Worm (Caenorhabditis elegans) whole organism, L3 larva: ENCODE data around the gene W04B5.3.
A peak's percentile ranks its signal among the peaks of the same experiment; 100 is the strongest.

ENCODE experiments used
- ama-1 ChIP-seq: fragments of 150-350 bp; optimal IDR thresholded peaks from 2 replicates; lab custom pipeline; 2018
- lin-15B ChIP-seq: fragments of 150-350 bp; optimal IDR thresholded peaks from 2 replicates; lab custom pipeline; 2014; ENCODE audit warnings: missing biosample characterization, missing genetic modification characterization
- mdl-1 ChIP-seq: fragments of 150-350 bp; optimal IDR thresholded peaks from 2 replicates; lab custom pipeline; 2014; ENCODE audit warnings: missing biosample characterization, missing genetic modification characterization
- tbx-2 ChIP-seq: sonication (generic microtip); optimal IDR thresholded peaks from 2 replicates; lab custom pipeline; 2016; ENCODE audit warnings: mild to moderate bottlenecking, missing genetic modification characterization, missing compliant biosample characterization

DNA sequence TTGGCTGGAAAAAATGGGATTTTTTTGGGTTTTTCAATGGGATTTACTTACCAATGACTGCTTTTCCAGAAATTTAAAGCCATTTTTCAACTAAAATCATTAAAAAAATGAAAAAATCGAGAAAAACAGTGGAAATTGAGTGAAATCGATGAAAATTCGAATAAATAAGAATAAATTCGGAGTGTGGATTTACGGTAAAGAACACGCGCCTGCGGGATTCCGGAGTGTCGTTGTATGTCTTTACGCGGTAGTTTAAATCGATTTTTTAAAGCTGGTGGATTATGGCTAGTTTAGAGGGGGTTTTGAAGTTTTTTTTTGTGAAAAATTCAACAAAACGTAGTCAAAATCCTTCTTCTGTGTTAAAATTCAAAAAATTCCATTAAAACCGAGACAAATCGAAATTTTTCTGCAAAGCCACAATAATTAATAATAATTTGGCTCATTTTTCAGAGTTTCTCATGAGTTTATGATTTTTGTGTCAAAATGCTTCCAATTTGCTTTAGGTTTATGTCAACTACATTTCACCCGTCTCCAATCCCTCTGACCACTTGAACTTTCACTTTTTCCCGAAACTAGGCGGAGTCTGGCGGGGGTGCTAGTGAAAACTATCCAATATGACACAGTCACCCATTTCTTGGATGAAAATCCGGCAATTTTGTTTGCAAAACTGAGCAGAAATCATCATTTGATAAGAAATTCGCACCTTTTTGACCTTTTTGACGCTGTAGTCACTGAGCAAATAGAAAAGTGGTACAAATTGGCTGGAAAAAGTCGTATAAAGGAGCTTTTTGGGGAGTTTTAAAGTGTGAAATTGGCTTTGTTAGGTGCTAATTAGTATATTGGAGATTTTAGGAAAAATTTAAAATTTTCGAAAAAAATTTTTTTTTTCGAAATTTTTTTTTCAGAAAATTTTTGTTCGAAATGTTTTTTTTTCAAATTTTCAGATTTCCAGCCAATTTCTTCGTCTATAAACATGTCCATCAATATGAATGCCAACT lies 16.9 kb upstream of the W04B5.3 start, which contains the start of the genes cic-1 and strm-1:
- no peak for TF ChIP-seq ama-1
- TF ChIP-seq lin-15B: peak; percentile 69
- TF ChIP-seq mdl-1 (tag; lab: Kevin White, UChicago): no peak
- TF ChIP-seq tbx-2 (tag; lab: Kevin White, UChicago): no peak
